Fruit fly (Drosophila melanogaster): Measurements from ENCODE around the gene Spn31A.

The Spn31A gene

DNA sequence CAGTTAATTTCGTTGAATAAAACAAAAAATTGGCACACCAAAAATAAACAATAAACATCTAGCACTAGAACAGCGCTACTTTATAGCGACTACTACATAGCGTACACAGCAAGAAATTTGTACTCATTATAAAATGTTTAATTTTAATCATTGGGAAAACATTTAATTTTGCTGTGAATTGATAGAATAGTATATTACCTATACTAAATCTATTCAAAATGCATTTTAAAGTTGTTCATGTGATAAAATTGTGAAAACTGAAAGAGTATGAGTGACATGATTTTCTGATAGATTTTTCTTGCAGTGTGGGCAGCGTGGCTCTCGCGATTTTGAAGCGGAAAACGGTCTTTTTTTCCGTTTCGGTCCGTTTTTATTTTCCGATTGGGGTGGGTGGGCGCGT, 660 bp downstream of the Spn31A start:
- TF ChIP-seq tio (GFP tag; optimal IDR thresholded peaks at IDR 0.05) (peak; percentile 34), pum (GFP tag; optimal IDR thresholded peaks at IDR 0.05) (no peak), CG10209 (GFP tag; optimal IDR thresholded peaks at IDR 0.05) (peak; percentile 4), Doc2 (GFP tag; IDR thresholded peaks at IDR 0.05) (no peak), Sry-β (GFP tag; optimal IDR thresholded peaks at IDR 0.05) (no peak), CG7372 (GFP tag; IDR thresholded peaks at IDR 0.05) (0 out of 2 replicates have a peak, but pooled peaks have one; percentile 18), mam (GFP tag; optimal IDR thresholded peaks at IDR 0.05) (peak; percentile 16), croc (GFP tag; conservative IDR thresholded peaks at IDR 0.05) (no peak), gsb (GFP tag; IDR thresholded peaks at IDR 0.05) (no peak), salm (tag; optimal IDR thresholded peaks at IDR 0.05) (no peak), NfI (GFP tag; optimal IDR thresholded peaks at IDR 0.05) (no peak), Ada2b (GFP tag; IDR thresholded peaks at IDR 0.05) (peak; percentile 14; the same call in 1 of the 2 replicates), slbo (GFP tag; IDR thresholded peaks at IDR 0.05) (peak; percentile 51), ERR (GFP tag; optimal IDR thresholded peaks at IDR 0.05) (no peak), bigmax (GFP tag; optimal IDR thresholded peaks at IDR 0.05) (no peak), schlank (tag; optimal IDR thresholded peaks at IDR 0.05) (no peak), Rfx (GFP tag; IDR thresholded peaks at IDR 0.05) (peak; percentile 39; the same call in 1 of the 2 replicates), CG13775 (GFP tag; optimal IDR thresholded peaks at IDR 0.05) (no peak), CG12942 (GFP tag; optimal IDR thresholded peaks at IDR 0.05) (no peak), ab (GFP tag; optimal IDR thresholded peaks at IDR 0.05) (no peak), CG14441 (GFP tag; IDR thresholded peaks at IDR 0.05) (peak; percentile 55; the same call in 1 of the 2 replicates), al (GFP tag; IDR thresholded peaks at IDR 0.05) (peak; percentile 24; the same call in 1 of the 2 replicates), cato (GFP tag; optimal IDR thresholded peaks at IDR 0.05; ENCODE audit: borderline replicate concordance) (no peak), Hr51 (GFP tag; optimal IDR thresholded peaks at IDR 0.05) (peak in 1 of 2 experiments; percentile 70), lmd (GFP tag; IDR thresholded peaks at IDR 0.05) (peak; percentile 28; the same call in 1 of the 2 replicates), CG16813 (GFP tag; IDR thresholded peaks at IDR 0.05; ENCODE audit: partially characterized antibody) (no peak), CG8944 (GFP tag; optimal IDR thresholded peaks at IDR 0.05) (no peak), CG32772 (GFP tag; IDR thresholded peaks at IDR 0.05) (0 out of 2 replicates have a peak, but pooled peaks have one; percentile 7), Sox102F (GFP tag; optimal IDR thresholded peaks at IDR 0.05) (peak; percentile 52), row (GFP tag; IDR thresholded peaks at IDR 0.05) (peak; percentile 73), hb (GFP tag; IDR thresholded peaks at IDR 0.05; ENCODE audit: partially characterized antibody) (no peak), CG12391 (tag; optimal IDR thresholded peaks at IDR 0.05) (peak; percentile 36), sens-2 (GFP tag; IDR thresholded peaks at IDR 0.05) (no peak), Elba2 (GFP tag; optimal IDR thresholded peaks at IDR 0.05) (no peak), CG7839 (tag; optimal IDR thresholded peaks at IDR 0.05) (peak; percentile 63), emc (GFP tag; optimal IDR thresholded peaks at IDR 0.05) (peak; percentile 6), Chrac-16 (GFP tag; optimal IDR thresholded peaks at IDR 0.05) (peak; percentile 4), mirr (GFP tag; optimal IDR thresholded peaks at IDR 0.05) (no peak), CG15269 (tag; optimal IDR thresholded peaks at IDR 0.05) (peak; percentile 50), nerfin-2 (GFP tag; IDR thresholded peaks at IDR 0.05; ENCODE audit: partially characterized antibody) (no peak), sob (GFP tag; IDR thresholded peaks at IDR 0.05) (0 out of 2 replicates have a peak, but pooled peaks have one; percentile 18), Med (GFP tag) (peak; percentile 74), lbe (GFP tag; optimal IDR thresholded peaks at IDR 0.05) (no peak), Nf-YA (GFP tag; IDR thresholded peaks at IDR 0.05) (no peak), bcd (GFP tag; optimal IDR thresholded peaks at IDR 0.05) (peak; percentile 42), ttk (GFP tag; IDR thresholded peaks at IDR 0.05) (0 out of 2 replicates have a peak, but pooled peaks have one; percentile 32), Meics (GFP tag; optimal IDR thresholded peaks at IDR 0.05) (peak; percentile 56), CG8478 (optimal IDR thresholded peaks at IDR 0.05) (no peak), Dfd (GFP tag; optimal IDR thresholded peaks at IDR 0.05) (no peak), BtbVII (GFP tag; optimal IDR thresholded peaks at IDR 0.05) (no peak), Hsf (GFP tag; optimal IDR thresholded peaks at IDR 0.05) (peak; percentile 8)
